Worm (Caenorhabditis elegans): ENCODE data around the gene mstr-2.

- TF ChIP-seq ama-1 (optimal IDR thresholded peaks at IDR 0.05) (no peak), sea-1 (GFP tag; conservative IDR thresholded peaks at IDR 0.05) (no peak), ceh-13 (GFP tag; optimal IDR thresholded peaks at IDR 0.05) (no peak), B0310.2 (tag; optimal IDR thresholded peaks at IDR 0.05) (no peak), scrt-1 (GFP tag; IDR thresholded peaks at IDR 0.05) (no peak), ets-7 (tag; optimal IDR thresholded peaks at IDR 0.05) (no peak), aly-1 (tag; optimal IDR thresholded peaks at IDR 0.05) (no peak), tbx-37 (GFP tag; conservative IDR thresholded peaks at IDR 0.05) (no peak), ceh-36 (tag; optimal IDR thresholded peaks at IDR 0.05) (no peak), F13C5.2 (tag; optimal IDR thresholded peaks at IDR 0.05) (no peak), tra-4 (tag; optimal IDR thresholded peaks at IDR 0.05) (no peak), flt-1 (GFP tag; IDR thresholded peaks at IDR 0.05) (no peak)
Measured at ce11 chrIII:4461337-4461736, 7.6 kb upstream of the mstr-2 start.
